Fruit fly (Drosophila melanogaster) whole organism, pupa: ENCODE measurements around the gene CG31913.

Experiments
- CG10348 ChIP-seq: fragments of 200-800 bp; sonication (Bioruptor generic); IDR thresholded peaks from 2 replicates; pipeline ENCODE4 v1.3.6; 2022; ENCODE audit warnings: missing biosample characterization, missing genetic modification characterization
- CG12605 ChIP-seq: fragments of 200-800 bp; sonication (Bioruptor generic); IDR thresholded peaks from 2 replicates; pipeline ENCODE4 v1.3.6; 2022; ENCODE audit warnings: missing biosample characterization, missing genetic modification characterization
- CG13204 ChIP-seq: fragments of 200-800 bp; sonication (Bioruptor generic); optimal IDR thresholded peaks from 2 replicates; lab custom pipeline; 2018; ENCODE audit warnings: missing biosample characterization, mild to moderate bottlenecking, missing genetic modification characterization, moderate library complexity
- CG14655 ChIP-seq: fragments of 200-800 bp; sonication (Bioruptor generic); optimal IDR thresholded peaks from 3 replicates; lab custom pipeline; 2017; ENCODE audit warnings: mild to moderate bottlenecking, missing biosample characterization, missing genetic modification reagents, missing genetic modification characterization
- CG15710 ChIP-seq: fragments of 200-800 bp; sonication (Bioruptor generic); optimal IDR thresholded peaks from 2 replicates; lab custom pipeline; 2018; ENCODE audit warnings: missing biosample characterization, mild to moderate bottlenecking, missing genetic modification characterization, moderate library complexity
- CG17806 ChIP-seq: fragments of 200-800 bp; sonication (Bioruptor generic); optimal IDR thresholded peaks from 2 replicates; lab custom pipeline; 2018; ENCODE audit warnings: missing biosample characterization, mild to moderate bottlenecking, missing genetic modification characterization, moderate library complexity
- CG32121 ChIP-seq: fragments of 200-800 bp; sonication (Bioruptor generic); IDR thresholded peaks from 2 replicates; pipeline ENCODE4 v1.3.6; 2022; ENCODE audit warnings: missing biosample characterization, missing genetic modification characterization
- CG34367 ChIP-seq: fragments of 200-800 bp; sonication (Bioruptor generic); optimal IDR thresholded peaks from 2 replicates; lab custom pipeline; 2018; ENCODE audit warnings: missing biosample characterization, mild to moderate bottlenecking, missing genetic modification characterization
- CG4496 ChIP-seq: fragments of 200-800 bp; sonication (Bioruptor generic); IDR thresholded peaks from 3 replicates; pipeline ENCODE4 v1.3.6; 2022; ENCODE audit warnings: missing biosample characterization, missing genetic modification characterization
- CG8159 ChIP-seq: fragments of 200-800 bp; sonication (Bioruptor generic); optimal IDR thresholded peaks from 3 replicates; lab custom pipeline; 2018; ENCODE audit warnings: missing biosample characterization, mild to moderate bottlenecking, missing genetic modification characterization, moderate library complexity
- CG8301 ChIP-seq: fragments of 200-800 bp; sonication (Bioruptor generic); optimal IDR thresholded peaks from 2 replicates; lab custom pipeline; 2018; ENCODE audit warnings: missing biosample characterization, mild to moderate bottlenecking, missing genetic modification characterization
- CG9948 ChIP-seq: fragments of 200-800 bp; sonication (Bioruptor generic); optimal IDR thresholded peaks from 2 replicates; lab custom pipeline; 2018; ENCODE audit warnings: missing biosample characterization, mild to moderate bottlenecking, missing genetic modification characterization, moderate library complexity
- D1 ChIP-seq: fragments of 200-800 bp; sonication (Bioruptor generic); optimal IDR thresholded peaks from 2 replicates; lab custom pipeline; 2018; ENCODE audit warnings: missing biosample characterization, mild to moderate bottlenecking, missing genetic modification characterization, moderate library complexity
- EcR ChIP-seq: fragments of 200-800 bp; sonication (Bioruptor generic); optimal IDR thresholded peaks from 3 replicates; lab custom pipeline; 2019; ENCODE audit warnings: missing biosample characterization, missing genetic modification characterization, mild to moderate bottlenecking, moderate library complexity, missing genetic modification reagents
- Ets98B ChIP-seq: fragments of 200-800 bp; sonication (Bioruptor generic); IDR thresholded peaks from 2 replicates; pipeline ENCODE4 v1.3.6; 2022; ENCODE audit warnings: missing biosample characterization, missing genetic modification characterization
- Pif1A ChIP-seq: fragments of 200-800 bp; sonication (Bioruptor generic); optimal IDR thresholded peaks from 3 replicates; lab custom pipeline; 2016; ENCODE audit warnings: missing biosample characterization, missing genetic modification characterization
- Pif1B ChIP-seq: fragments of 200-800 bp; sonication (Bioruptor generic); optimal IDR thresholded peaks from 3 replicates; lab custom pipeline; 2016; ENCODE audit warnings: missing biosample characterization, missing genetic modification characterization
- Snoo ChIP-seq: fragments of 200-800 bp; sonication (Bioruptor generic); optimal IDR thresholded peaks from 3 replicates; lab custom pipeline; 2017; ENCODE audit warnings: missing biosample characterization, mild to moderate bottlenecking, missing genetic modification characterization, inconsistent platforms
- fd96Ca ChIP-seq: fragments of 200-800 bp; sonication (Bioruptor generic); IDR thresholded peaks from 3 replicates; pipeline ENCODE4 v1.3.6; 2022; ENCODE audit warnings: missing biosample characterization, missing genetic modification characterization
- gl ChIP-seq: fragments of 200-800 bp; sonication (Bioruptor generic); optimal IDR thresholded peaks from 2 replicates; lab custom pipeline; 2018; ENCODE audit warnings: missing biosample characterization, mild to moderate bottlenecking, missing genetic modification characterization
- rn ChIP-seq: fragments of 200-800 bp; sonication (Bioruptor generic); IDR thresholded peaks from 2 replicates; pipeline ENCODE4 v1.3.6; 2022; ENCODE audit warnings: missing biosample characterization, missing genetic modification characterization

The CG31913 gene

DNA sequence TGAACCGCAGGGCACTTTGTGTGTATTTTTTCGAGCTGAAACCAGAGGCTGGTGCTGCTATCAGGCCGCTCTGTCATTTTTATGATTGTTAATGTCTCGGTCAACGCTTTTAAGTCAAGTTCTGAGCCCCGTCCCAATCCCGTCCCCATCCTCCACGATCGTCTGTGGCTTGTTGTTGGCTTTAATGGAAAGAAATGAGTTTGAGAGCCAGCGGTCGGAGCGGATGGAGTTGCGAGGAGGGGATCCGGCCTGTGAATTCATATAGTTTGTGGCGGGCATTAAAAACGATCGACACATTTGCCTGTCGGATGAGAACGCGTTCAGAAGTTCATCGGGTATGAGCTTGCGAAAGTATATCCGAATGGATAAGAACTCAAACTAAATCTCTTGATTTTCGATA is 38.0 kb upstream of the CG31913 start, which contains the start of gene CG11029:
TSS of gene CG11029 (plus strand) at position 301 of the 400 bp plus-strand sequence.
- TF ChIP-seq D1 (tag; lab: Kevin White, UChicago) (no peak), Pif1A (GFP tag; lab: Kevin White, UChicago) (no peak), Pif1B (GFP tag; lab: Kevin White, UChicago) (no peak), CG8301 (tag; lab: Kevin White, UChicago) (no peak), CG12605 (GFP tag; lab: Robert Waterston, UW) (no peak), CG8159 (no peak), fd96Ca (GFP tag; lab: Robert Waterston, UW) (no peak), CG34367 (tag; lab: Kevin White, UChicago) (no peak), EcR (GFP tag; lab: Kevin White, UChicago) (peak; percentile 84), CG32121 (GFP tag; lab: Robert Waterston, UW) (no peak), CG14655 (GFP tag; lab: Kevin White, UChicago) (no peak), CG10348 (GFP tag; lab: Robert Waterston, UW) (no peak), gl (tag; lab: Kevin White, UChicago) (no peak), CG15710 (tag; lab: Kevin White, UChicago) (no peak), CG13204 (GFP tag; lab: Kevin White, UChicago) (peak; percentile 43)

DNA sequence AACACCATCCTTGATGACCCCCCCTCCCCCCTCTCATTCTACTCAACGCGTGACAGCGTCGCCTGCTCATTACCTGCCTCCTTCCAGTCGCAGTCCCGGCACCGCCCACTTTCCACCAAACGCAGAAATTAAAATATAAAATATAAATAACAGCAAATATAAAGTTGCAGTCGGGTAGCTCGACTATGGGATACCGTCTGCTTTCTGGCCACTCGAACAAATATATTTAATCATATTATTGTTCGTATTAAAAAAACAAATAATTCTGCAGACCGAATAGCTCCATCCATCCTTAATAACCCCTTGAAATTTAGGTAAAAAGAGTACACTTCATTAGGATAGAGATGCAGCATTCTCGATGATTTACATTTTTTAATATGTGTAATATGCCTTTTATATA is 35.6 kb upstream of the CG31913 start:
- TF ChIP-seq fd96Ca (GFP tag; lab: Robert Waterston, UW) (no peak), Pif1A (GFP tag; lab: Kevin White, UChicago) (no peak), gl (tag; lab: Kevin White, UChicago) (no peak), CG8159 (peak; percentile 33), CG12605 (GFP tag; lab: Robert Waterston, UW) (no peak), EcR (GFP tag; lab: Kevin White, UChicago) (no peak), rn (no peak), Pif1B (GFP tag; lab: Kevin White, UChicago) (no peak), CG15710 (tag; lab: Kevin White, UChicago) (no peak), CG8301 (tag; lab: Kevin White, UChicago) (no peak), CG14655 (GFP tag; lab: Kevin White, UChicago) (no peak), Snoo (tag; lab: Kevin White, UChicago) (no peak), CG17806 (tag; lab: Kevin White, UChicago) (peak; percentile 8), CG13204 (GFP tag; lab: Kevin White, UChicago) (no peak)

DNA sequence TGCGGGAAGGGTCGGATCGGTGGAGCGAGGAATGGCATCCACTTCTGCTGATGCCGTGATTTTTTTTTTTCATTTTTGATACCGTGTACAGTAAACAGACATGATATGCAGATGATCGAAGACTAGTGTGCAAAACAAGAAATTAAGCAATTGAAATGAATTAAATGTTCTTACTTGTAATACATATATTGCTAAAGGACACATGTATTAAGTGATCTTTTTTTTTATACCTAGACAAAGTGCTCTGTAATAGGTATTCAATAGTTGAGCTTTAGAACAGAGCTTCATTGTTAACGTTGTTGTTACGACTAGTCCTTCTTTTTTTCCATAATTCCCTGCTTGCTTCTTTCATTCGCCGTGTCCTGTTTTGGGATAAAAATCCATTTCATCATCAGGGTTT is 32.4 kb upstream of the CG31913 start:
- TF ChIP-seq EcR (GFP tag; lab: Kevin White, UChicago): no peak
- TF ChIP-seq D1 (tag; lab: Kevin White, UChicago): peak; percentile 31
- TF ChIP-seq Pif1A (GFP tag; lab: Kevin White, UChicago): peak; percentile 13
- TF ChIP-seq CG17806 (tag; lab: Kevin White, UChicago): peak; percentile 74
- no peak for TF ChIP-seq CG12605 (GFP tag; lab: Robert Waterston, UW)
- peak; percentile 53 for TF ChIP-seq Pif1B (GFP tag; lab: Kevin White, UChicago)
- peak; percentile 75 for TF ChIP-seq CG15710 (tag; lab: Kevin White, UChicago)
- peak; percentile 62 for TF ChIP-seq CG9948 (tag; lab: Kevin White, UChicago)
- TF ChIP-seq Ets98B (GFP tag; lab: Robert Waterston, UW): no peak
- TF ChIP-seq CG10348 (GFP tag; lab: Robert Waterston, UW): no peak
- TF ChIP-seq CG13204 (GFP tag; lab: Kevin White, UChicago): no peak
- peak; percentile 67 for TF ChIP-seq CG34367 (tag; lab: Kevin White, UChicago)
- no peak for TF ChIP-seq CG32121 (GFP tag; lab: Robert Waterston, UW)
- no peak for TF ChIP-seq CG14655 (GFP tag; lab: Kevin White, UChicago)
- TF ChIP-seq fd96Ca (GFP tag; lab: Robert Waterston, UW): no peak
- peak; percentile 11 for TF ChIP-seq Snoo (tag; lab: Kevin White, UChicago)
- TF ChIP-seq gl (tag; lab: Kevin White, UChicago): peak; percentile 36
- TF ChIP-seq rn: no peak
- TF ChIP-seq CG8301 (tag; lab: Kevin White, UChicago): no peak
- TF ChIP-seq CG4496: no peak
- TF ChIP-seq CG8159: peak; percentile 82
- TF ChIP-seq, all 21 proteins: peak for 10

DNA sequence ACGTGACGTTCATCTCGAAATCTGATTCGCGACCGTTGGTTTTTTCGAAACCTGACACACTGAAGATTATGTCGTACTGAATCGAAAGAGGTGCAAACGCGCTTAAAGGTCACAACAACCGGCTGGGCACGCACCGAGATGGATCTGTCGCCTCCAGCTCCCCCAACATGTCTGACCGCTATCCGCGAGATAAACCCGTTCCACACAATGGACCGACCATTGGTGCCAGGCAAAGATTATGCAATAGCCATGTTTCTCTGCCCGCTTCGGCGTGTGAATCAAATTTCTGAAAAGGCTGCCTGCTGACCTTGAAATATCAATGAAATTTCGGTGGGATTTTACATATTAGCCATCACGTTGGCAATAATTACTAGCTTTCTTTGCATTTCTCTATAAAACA is 18.7 kb upstream of the CG31913 start:
- no peak for TF ChIP-seq Pif1B (GFP tag; lab: Kevin White, UChicago)
- peak; percentile 76 for TF ChIP-seq EcR (GFP tag; lab: Kevin White, UChicago)

DNA sequence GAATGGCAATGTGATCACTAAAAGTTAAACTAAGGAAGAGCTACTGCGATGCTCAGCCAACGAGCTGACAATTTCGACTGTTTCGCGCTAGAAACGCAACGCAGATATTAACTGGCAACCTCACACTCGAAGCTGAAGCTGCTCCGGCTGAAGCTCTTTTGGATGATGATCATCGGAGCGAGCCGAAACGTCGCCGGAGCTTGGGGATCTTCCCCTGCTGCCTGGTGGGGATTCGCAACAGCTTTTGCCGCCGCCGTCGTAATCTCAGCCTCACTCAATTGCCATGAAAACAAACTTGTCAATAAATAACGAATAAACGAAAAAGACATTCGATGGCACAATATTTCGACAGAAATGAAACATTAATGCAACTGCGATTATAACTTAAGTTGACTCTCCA is 17.8 kb upstream of the CG31913 start, which contains the start of gene obst-E:
TSS of gene obst-E (minus strand) at position 101 of the 400 bp plus-strand sequence.
- no peak for TF ChIP-seq fd96Ca (GFP tag; lab: Robert Waterston, UW)
- TF ChIP-seq, all 21 proteins: peak for 0

DNA sequence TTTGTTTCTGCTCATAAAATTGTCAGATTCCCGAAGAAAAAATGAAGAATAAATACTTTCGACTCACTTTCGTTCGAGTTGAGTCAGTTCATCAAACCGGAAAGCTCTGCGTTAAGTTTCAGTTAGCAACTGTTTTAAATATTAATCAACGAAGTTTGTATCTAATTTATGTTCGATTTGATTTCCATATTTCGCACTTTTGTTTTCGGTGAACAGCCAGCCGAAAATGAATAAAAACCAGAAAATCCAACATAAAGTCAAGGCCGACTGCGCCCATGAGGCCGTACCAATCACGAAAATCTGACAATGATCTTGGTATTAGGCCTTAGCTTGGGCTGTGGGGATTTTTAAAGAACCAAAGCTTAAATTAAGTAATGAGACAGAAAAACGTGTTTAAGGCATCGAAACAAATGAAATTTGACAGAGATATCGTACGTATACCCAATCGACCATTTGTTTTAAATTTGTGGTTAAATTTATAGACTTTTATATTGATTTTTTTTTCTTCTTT is 17.3 kb upstream of the CG31913 start:
- no peak for TF ChIP-seq CG10348 (GFP tag; lab: Robert Waterston, UW)
- TF ChIP-seq CG17806 (tag; lab: Kevin White, UChicago): no peak
- no peak for TF ChIP-seq EcR (GFP tag; lab: Kevin White, UChicago)
- TF ChIP-seq CG12605 (GFP tag; lab: Robert Waterston, UW): no peak
- TF ChIP-seq CG4496: no peak
- no peak for TF ChIP-seq CG15710 (tag; lab: Kevin White, UChicago)
- TF ChIP-seq Pif1A (GFP tag; lab: Kevin White, UChicago): no peak
- no peak for TF ChIP-seq gl (tag; lab: Kevin White, UChicago)
- no peak for TF ChIP-seq CG9948 (tag; lab: Kevin White, UChicago)
- no peak for TF ChIP-seq Snoo (tag; lab: Kevin White, UChicago)
- TF ChIP-seq D1 (tag; lab: Kevin White, UChicago): no peak
- no peak for TF ChIP-seq fd96Ca (GFP tag; lab: Robert Waterston, UW)
- no peak for TF ChIP-seq CG13204 (GFP tag; lab: Kevin White, UChicago)
- no peak for TF ChIP-seq CG34367 (tag; lab: Kevin White, UChicago)
- TF ChIP-seq CG8159: no peak
- TF ChIP-seq CG32121 (GFP tag; lab: Robert Waterston, UW): no peak
- TF ChIP-seq, all 21 proteins: peak for 0
